Fruit fly (Drosophila melanogaster) whole organism, embryonic: ENCODE data around the gene Ucp4A.

Source experiments
- Ada2b ChIP-seq: fragments of 200-800 bp; sonication (Bioruptor generic); IDR thresholded peaks from 2 replicates; pipeline ENCODE4 v1.3.6; 2022; ENCODE audit warnings: missing biosample characterization, missing genetic modification characterization
- Antp ChIP-seq: fragments of 200-800 bp; sonication (Bioruptor generic); optimal IDR thresholded peaks from 3 replicates; lab custom pipeline; 2016; ENCODE audit warnings: missing biosample characterization, missing genetic modification characterization
- CG11093 ChIP-seq: fragments of 200-800 bp; sonication (Bioruptor generic); IDR thresholded peaks from 3 replicates; pipeline ENCODE4 v1.3.6; 2022; ENCODE audit warnings: missing biosample characterization, missing genetic modification characterization
- CG11560 ChIP-seq: fragments of 200-800 bp; sonication (Bioruptor generic); IDR thresholded peaks from 3 replicates; pipeline ENCODE4 v1.3.6; 2022; ENCODE audit warnings: missing biosample characterization, missing genetic modification characterization
- CG15269 ChIP-seq: fragments of 200-800 bp; sonication (Bioruptor generic); optimal IDR thresholded peaks from 2 replicates; lab custom pipeline; 2018; ENCODE audit warnings: missing biosample characterization, mild to moderate bottlenecking, missing genetic modification characterization, moderate library complexity
- CG15514 ChIP-seq: fragments of 200-800 bp; sonication (Bioruptor generic); optimal IDR thresholded peaks from 3 replicates; lab custom pipeline; 2017; ENCODE audit warnings: missing biosample characterization, missing genetic modification characterization, mild to moderate bottlenecking, moderate library complexity, missing genetic modification reagents
- CG16863 ChIP-seq: fragments of 200-800 bp; sonication (Bioruptor generic); optimal IDR thresholded peaks from 3 replicates; lab custom pipeline; 2016; ENCODE audit warnings: missing biosample characterization, missing genetic modification characterization
- CG17612 ChIP-seq: fragments of 200-800 bp; sonication (Bioruptor generic); IDR thresholded peaks from 2 replicates; pipeline ENCODE4 v1.3.6; 2022; ENCODE audit warnings: missing biosample characterization, missing genetic modification characterization
- CG2129 ChIP-seq: fragments of 200-800 bp; sonication (Bioruptor generic); IDR thresholded peaks from 2 replicates; pipeline ENCODE4 v1.3.6; 2022; ENCODE audit warnings: missing biosample characterization, missing genetic modification characterization; ENCODE audit not compliant: partially characterized antibody
- CG2199 ChIP-seq: fragments of 200-800 bp; sonication (Bioruptor generic); IDR thresholded peaks from 3 replicates; pipeline ENCODE4 v1.3.6; 2022; ENCODE audit warnings: missing biosample characterization, missing genetic modification characterization
- CG2678 ChIP-seq: fragments of 200-800 bp; sonication (Bioruptor generic); optimal IDR thresholded peaks from 3 replicates; lab custom pipeline; 2019; ENCODE audit warnings: missing biosample characterization, mild to moderate bottlenecking, missing genetic modification characterization, moderate library complexity
- CG31441 ChIP-seq: fragments of 200-800 bp; sonication (Bioruptor generic); IDR thresholded peaks from 2 replicates; pipeline ENCODE4 v1.3.6; 2022; ENCODE audit warnings: missing biosample characterization, missing genetic modification characterization
- CG3407 ChIP-seq: fragments of 200-800 bp; sonication (Bioruptor generic); optimal IDR thresholded peaks from 2 replicates; lab custom pipeline; 2018; ENCODE audit warnings: missing biosample characterization, mild to moderate bottlenecking, missing genetic modification characterization
- CG43689 ChIP-seq: fragments of 200-800 bp; sonication (Bioruptor generic); IDR thresholded peaks from 2 replicates; pipeline ENCODE4 v1.3.6; 2022; ENCODE audit warnings: missing biosample characterization, missing genetic modification characterization
- CkIIα-i1 ChIP-seq: fragments of 200-800 bp; sonication (Bioruptor generic); IDR thresholded peaks from 2 replicates; pipeline ENCODE4 v1.3.6; 2022; ENCODE audit warnings: missing biosample characterization, missing genetic modification characterization
- D19A ChIP-seq: fragments of 200-800 bp; optimal IDR thresholded peaks from 3 replicates; lab custom pipeline; 2019; ENCODE audit warnings: missing biosample characterization, mild to moderate bottlenecking, missing genetic modification characterization, moderate library complexity
- Fer1 ChIP-seq: fragments of 200-800 bp; sonication (Bioruptor generic); optimal IDR thresholded peaks from 2 replicates; lab custom pipeline; 2017; ENCODE audit warnings: missing biosample characterization, mild to moderate bottlenecking, missing genetic modification characterization
- Fer3 ChIP-seq: fragments of 200-800 bp; sonication (Bioruptor generic); optimal IDR thresholded peaks from 2 replicates; lab custom pipeline; 2018; ENCODE audit warnings: missing biosample characterization, mild to moderate bottlenecking, missing genetic modification characterization, moderate library complexity
- H2.0 ChIP-seq: fragments of 200-800 bp; sonication (Bioruptor generic); IDR thresholded peaks from 2 replicates; pipeline ENCODE4 v1.3.6; 2022; ENCODE audit warnings: missing biosample characterization, missing genetic modification characterization
- Kr ChIP-seq: fragments of 200-800 bp; sonication (Bioruptor generic); optimal IDR thresholded peaks from 2 replicates; lab custom pipeline; 2017; ENCODE audit warnings: missing biosample characterization, mild to moderate bottlenecking, missing genetic modification characterization
- Mad ChIP-seq: fragments of 200-800 bp; sonication (Bioruptor generic); optimal IDR thresholded peaks from 2 replicates; lab custom pipeline; 2016; ENCODE audit warnings: missing biosample characterization, missing genetic modification characterization
- Med ChIP-seq: fragments of 200-800 bp; sonication (Bioruptor generic); peaks from one replicate; lab custom pipeline; 2016; ENCODE audit warnings: missing biosample characterization, missing genetic modification characterization, mild to moderate bottlenecking, inconsistent platforms, moderate library complexity
- NC2α ChIP-seq: fragments of 200-800 bp; sonication (Bioruptor generic); optimal IDR thresholded peaks from 2 replicates; lab custom pipeline; 2016; ENCODE audit warnings: missing biosample characterization, missing genetic modification characterization
- NC2β ChIP-seq: fragments of 200-800 bp; sonication (Bioruptor generic); optimal IDR thresholded peaks from 2 replicates; lab custom pipeline; 2016; ENCODE audit warnings: missing biosample characterization, missing genetic modification characterization
- Sox100B ChIP-seq: fragments of 200-800 bp; sonication (Bioruptor generic); optimal IDR thresholded peaks from 3 replicates; lab custom pipeline; 2018; ENCODE audit warnings: missing biosample characterization, mild to moderate bottlenecking, missing genetic modification characterization
- Xbp1 ChIP-seq: fragments of 200-800 bp; sonication (Bioruptor generic); optimal IDR thresholded peaks from 3 replicates; lab custom pipeline; 2016; ENCODE audit warnings: missing biosample characterization, mild to moderate bottlenecking, missing genetic modification characterization
- Xrp1 ChIP-seq: fragments of 200-800 bp; sonication (Bioruptor generic); IDR thresholded peaks from 2 replicates; pipeline ENCODE4 v1.3.6; 2022; ENCODE audit warnings: missing biosample characterization, missing genetic modification characterization
- ac ChIP-seq: fragments of 200-800 bp; sonication (Bioruptor generic); optimal IDR thresholded peaks from 3 replicates; lab custom pipeline; 2017; ENCODE audit warnings: missing biosample characterization, mild to moderate bottlenecking, missing genetic modification characterization
- az2 ChIP-seq: fragments of 200-800 bp; sonication (Bioruptor generic); optimal IDR thresholded peaks from 3 replicates; lab custom pipeline; 2016; ENCODE audit warnings: missing biosample characterization, missing genetic modification characterization
- cas ChIP-seq: fragments of 200-800 bp; sonication (Bioruptor generic); IDR thresholded peaks from 2 replicates; pipeline ENCODE4 v1.3.6; 2022; ENCODE audit warnings: missing biosample characterization, missing genetic modification characterization
- caup ChIP-seq: fragments of 200-800 bp; sonication (Bioruptor generic); optimal IDR thresholded peaks from 3 replicates; lab custom pipeline; 2017; ENCODE audit warnings: missing biosample characterization, mild to moderate bottlenecking, missing genetic modification characterization, moderate library complexity; ENCODE audit not compliant: severe bottlenecking
- dati ChIP-seq: fragments of 200-800 bp; sonication (Bioruptor generic); IDR thresholded peaks from 2 replicates; pipeline ENCODE4 v1.3.6; 2022; ENCODE audit warnings: missing biosample characterization, missing genetic modification characterization
- dmrt11E ChIP-seq: fragments of 200-800 bp; sonication (Bioruptor generic); optimal IDR thresholded peaks from 3 replicates; lab custom pipeline; 2018; ENCODE audit warnings: missing biosample characterization, mild to moderate bottlenecking, missing genetic modification characterization, moderate library complexity
- dmrt99B ChIP-seq: fragments of 200-800 bp; sonication (Bioruptor generic); optimal IDR thresholded peaks from 2 replicates; lab custom pipeline; 2018; ENCODE audit warnings: missing biosample characterization, mild to moderate bottlenecking, missing genetic modification characterization, moderate library complexity
- gem ChIP-seq: fragments of 200-800 bp; sonication (Bioruptor generic); optimal IDR thresholded peaks from 2 replicates; lab custom pipeline; 2019; ENCODE audit warnings: missing biosample characterization, mild to moderate bottlenecking, missing genetic modification characterization, moderate library complexity
- jing ChIP-seq: fragments of 200-800 bp; sonication (Bioruptor generic); optimal IDR thresholded peaks from 2 replicates; lab custom pipeline; 2018; ENCODE audit warnings: missing biosample characterization, mild to moderate bottlenecking, missing genetic modification characterization
- jumu ChIP-seq: fragments of 200-800 bp; sonication (Bioruptor generic); optimal IDR thresholded peaks from 3 replicates; lab custom pipeline; 2016; ENCODE audit warnings: missing biosample characterization, missing genetic modification characterization
- onecut ChIP-seq: fragments of 200-800 bp; sonication (Bioruptor generic); IDR thresholded peaks from 2 replicates; pipeline ENCODE4 v1.3.6; 2022; ENCODE audit warnings: missing biosample characterization, missing genetic modification characterization
- pita ChIP-seq: fragments of 200-800 bp; sonication (Bioruptor generic); optimal IDR thresholded peaks from 2 replicates; lab custom pipeline; 2017; ENCODE audit warnings: missing biosample characterization, mild to moderate bottlenecking, missing genetic modification characterization
- prd ChIP-seq, 3 experiments: fragments of >200 bp in 2 of 3; fragments of 200-800 bp in 1 of 3; sonication (Bioruptor generic) in 1 of 3; optimal IDR thresholded peaks in 2 of 3; IDR thresholded peaks in 1 of 3; 2 replicates in 2 of 3; 3 replicates in 1 of 3; pipeline versions ENCODE4 v1.3.6 to Lab custom; 2017 to 2022; ENCODE audit warnings: missing biosample characterization in 1 of 3, missing genetic modification characterization in 1 of 3
- pum ChIP-seq: fragments of 200-800 bp; sonication (Bioruptor generic); optimal IDR thresholded peaks from 2 replicates; lab custom pipeline; 2016; ENCODE audit warnings: missing biosample characterization, missing genetic modification characterization
- ranshi ChIP-seq: fragments of 200-800 bp; sonication (Bioruptor generic); IDR thresholded peaks from 2 replicates; pipeline ENCODE4 v1.3.6; 2022; ENCODE audit warnings: missing biosample characterization, missing genetic modification characterization
- row ChIP-seq: fragments of 200-800 bp; sonication (Bioruptor generic); IDR thresholded peaks from 3 replicates; pipeline ENCODE4 v1.3.6; 2022; ENCODE audit warnings: missing biosample characterization, missing genetic modification characterization
- sna ChIP-seq: fragments of 200-800 bp; sonication (Bioruptor generic); IDR thresholded peaks from 2 replicates; pipeline ENCODE4 v1.3.6; 2022; ENCODE audit warnings: missing biosample characterization, missing genetic modification characterization; ENCODE audit not compliant: partially characterized antibody
- so ChIP-seq: fragments of 200-800 bp; sonication (Bioruptor generic); IDR thresholded peaks from 3 replicates; pipeline ENCODE4 v1.3.6; 2022; ENCODE audit warnings: missing biosample characterization, missing genetic modification characterization
- stc ChIP-seq: fragments of 200-800 bp; sonication (Bioruptor generic); IDR thresholded peaks from 2 replicates; pipeline ENCODE4 v1.3.6; 2022; ENCODE audit warnings: missing biosample characterization, missing genetic modification characterization
- tll ChIP-seq, 2 experiments: fragments of 200-800 bp in 1 of 2; fragments of >200 bp in 1 of 2; sonication (Bioruptor generic) in 1 of 2; optimal IDR thresholded peaks; 2 replicates each; lab custom pipeline; 2017 to 2019; ENCODE audit warnings: missing biosample characterization in 2 of 2, missing genetic modification characterization in 2 of 2, mild to moderate bottlenecking in 1 of 2, moderate library complexity in 1 of 2
- toy ChIP-seq: fragments of 200-800 bp; sonication (Bioruptor generic); IDR thresholded peaks from 2 replicates; pipeline ENCODE4 v1.3.6; 2022; ENCODE audit warnings: missing biosample characterization, missing genetic modification characterization
- trem ChIP-seq: fragments of 200-800 bp; optimal IDR thresholded peaks from 3 replicates; lab custom pipeline; 2019; ENCODE audit warnings: missing biosample characterization, mild to moderate bottlenecking, missing genetic modification characterization, moderate library complexity
- twi ChIP-seq: fragments of 200-800 bp; optimal IDR thresholded peaks from 2 replicates; lab custom pipeline; 2019; ENCODE audit warnings: missing biosample characterization, mild to moderate bottlenecking, missing genetic modification characterization, moderate library complexity
- zfh1 ChIP-seq: fragments of 200-800 bp; sonication (Bioruptor generic); IDR thresholded peaks from 3 replicates; pipeline ENCODE4 v1.3.6; 2022; ENCODE audit warnings: missing biosample characterization, missing genetic modification characterization

The Ucp4A gene

DNA sequence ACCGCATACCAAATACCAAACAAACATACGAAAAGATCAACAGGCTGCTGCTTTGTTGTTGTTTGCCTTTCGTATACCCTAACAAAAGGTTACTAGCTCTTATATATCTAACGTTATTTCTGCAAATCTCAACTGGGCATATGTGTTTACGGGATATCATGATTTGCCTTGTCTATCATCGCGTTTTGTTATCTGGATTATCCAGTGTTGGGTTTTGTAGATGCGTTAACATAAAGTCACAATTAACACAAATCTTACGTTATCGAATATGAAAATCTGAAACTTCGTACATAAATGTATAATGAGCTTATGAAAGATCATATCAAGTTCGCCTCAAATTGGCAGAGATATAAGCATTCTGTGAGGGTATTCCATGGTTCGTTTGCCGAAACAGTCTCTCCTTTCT, 14.5 kb upstream of the Ucp4A start (continued):
- TF ChIP-seq CG15269 (tag; lab: Kevin White, UChicago) (no peak), Kr (peak; percentile 63), CG3407 (GFP tag; lab: Kevin White, UChicago) (no peak), prd (optimal IDR thresholded peaks at IDR 0.05; lab: Kevin White, UChicago) (no peak), prd (GFP tag; IDR thresholded peaks at IDR 0.05; lab: Robert Waterston, UW) (peak; percentile 19; the same call in 1 of the 3 replicates), onecut (GFP tag; lab: Robert Waterston, UW) (peak; percentile 3; the same call in 1 of the 2 replicates), az2 (no peak), stc (no peak), CG17612 (GFP tag; lab: Robert Waterston, UW) (no peak), ranshi (GFP tag; lab: Robert Waterston, UW) (no peak), cas (GFP tag; lab: Robert Waterston, UW) (no peak), CG11560 (tag; lab: Robert Waterston, UW) (no peak), NC2β (GFP tag; lab: Kevin White, UChicago) (no peak), Fer1 (no peak), CG15514 (GFP tag; lab: Kevin White, UChicago) (no peak), trem (tag; lab: Kevin White, UChicago) (peak; percentile 6), CG2199 (GFP tag; lab: Robert Waterston, UW) (0 out of 3 replicates have a peak, but pooled peaks have one; percentile 8), CG2129 (GFP tag; lab: Robert Waterston, UW) (no peak), dmrt11E (tag; lab: Kevin White, UChicago) (peak; percentile 68), CG11093 (GFP tag; lab: Robert Waterston, UW) (no peak), CG2678 (peak; percentile 28), Xrp1 (GFP tag; lab: Robert Waterston, UW) (peak; percentile 8; the same call in 1 of the 2 replicates), Xbp1 (GFP tag; lab: Kevin White, UChicago) (peak; percentile 7), Antp (no peak), ac (GFP tag; lab: Kevin White, UChicago) (no peak), pum (GFP tag; lab: Kevin White, UChicago) (peak; percentile 34), CG43689 (no peak), zfh1 (GFP tag; lab: Robert Waterston, UW) (0 out of 3 replicates have a peak, but pooled peaks have one; percentile 5), caup (no peak), Ada2b (GFP tag; lab: Robert Waterston, UW) (no peak), jumu (GFP tag; lab: Kevin White, UChicago) (peak; percentile 7), twi (peak; percentile 8), CG16863 (GFP tag; lab: Kevin White, UChicago) (peak; percentile 12), dati (no peak), Med (GFP tag; lab: Kevin White, UChicago) (peak; percentile 51), so (GFP tag; lab: Robert Waterston, UW) (no peak), Mad (GFP tag; lab: Kevin White, UChicago) (no peak), dmrt99B (peak; percentile 3), jing (peak; percentile 2), gem (tag; lab: Kevin White, UChicago) (peak; percentile 61), Fer3 (tag; lab: Kevin White, UChicago) (no peak), toy (GFP tag; lab: Robert Waterston, UW) (no peak), tll (GFP tag; optimal IDR thresholded peaks at IDR 0.05; lab: Kevin White, UChicago) (peak; percentile 65 to 79), Sox100B (no peak), D19A (tag; lab: Kevin White, UChicago) (peak; percentile 99), CkIIα-i1 (no peak), row (GFP tag; lab: Robert Waterston, UW) (peak; percentile 46; the same call in 1 of the 3 replicates), sna (GFP tag; lab: Robert Waterston, UW) (no peak), NC2α (GFP tag; lab: Kevin White, UChicago) (no peak), H2.0 (no peak), CG31441 (GFP tag; lab: Robert Waterston, UW) (no peak), pita (GFP tag; lab: Kevin White, UChicago) (no peak)
